Worm (Caenorhabditis elegans) whole organism, mixed stage, embryonic: ENCODE results near the gene srv-6.

ENCODE experiments used
- M03D4.4 ChIP-seq: sonication (generic microtip); optimal IDR thresholded peaks from 2 replicates; lab custom pipeline; 2017; ENCODE audit warnings: mild to moderate bottlenecking, missing genetic modification characterization, missing compliant biosample characterization
- bed-3 ChIP-seq: fragments of 200-800 bp; sonication (Bioruptor generic); optimal IDR thresholded peaks from 3 replicates; lab custom pipeline; 2018; ENCODE audit warnings: mild to moderate bottlenecking, missing genetic modification characterization, moderate library complexity, missing compliant biosample characterization
- ceh-39 ChIP-seq: fragments of 150-350 bp; optimal IDR thresholded peaks from 2 replicates; lab custom pipeline; 2014; ENCODE audit warnings: missing biosample characterization, missing genetic modification characterization
- ceh-43 ChIP-seq: fragments of 200-800 bp; sonication (Bioruptor generic); optimal IDR thresholded peaks from 2 replicates; lab custom pipeline; 2018; ENCODE audit warnings: mild to moderate bottlenecking, missing genetic modification characterization, moderate library complexity, missing compliant biosample characterization
- ces-1 ChIP-seq: fragments of 150-350 bp; optimal IDR thresholded peaks from 2 replicates; lab custom pipeline; 2014; ENCODE audit warnings: missing biosample characterization, missing genetic modification reagents, missing genetic modification characterization
- drap-1 ChIP-seq: fragments of 200-800 bp; sonication (Bioruptor generic); optimal IDR thresholded peaks from 3 replicates; lab custom pipeline; 2018; ENCODE audit warnings: mild to moderate bottlenecking, missing genetic modification characterization, missing compliant biosample characterization
- elt-1 ChIP-seq: sonication (generic microtip); optimal IDR thresholded peaks from 2 replicates; lab custom pipeline; 2017; ENCODE audit warnings: missing genetic modification characterization, mild to moderate bottlenecking, missing compliant biosample characterization, antibody characterized with exemption, moderate library complexity, borderline replicate concordance; ENCODE audit not compliant: insufficient read depth
- flh-1 ChIP-seq: fragments of 200-800 bp; sonication (Bioruptor generic); optimal IDR thresholded peaks from 2 replicates; lab custom pipeline; 2018; ENCODE audit warnings: mild to moderate bottlenecking, missing genetic modification characterization, moderate library complexity, missing compliant biosample characterization
- ham-2 ChIP-seq: fragments of 200-800 bp; sonication (Bioruptor generic); optimal IDR thresholded peaks from 2 replicates; lab custom pipeline; 2018; ENCODE audit warnings: mild to moderate bottlenecking, missing genetic modification characterization, missing compliant biosample characterization
- hlh-1 ChIP-seq: fragments of 150-350 bp; optimal IDR thresholded peaks from 2 replicates; lab custom pipeline; 2014; ENCODE audit warnings: missing biosample characterization, missing genetic modification reagents, missing genetic modification characterization
- lin-32 ChIP-seq: fragments of 200-800 bp; sonication (Bioruptor generic); optimal IDR thresholded peaks from 2 replicates; lab custom pipeline; 2018; ENCODE audit warnings: mild to moderate bottlenecking, missing genetic modification characterization, missing compliant biosample characterization
- lsy-2 ChIP-seq: fragments of 150-350 bp; optimal IDR thresholded peaks from 2 replicates; lab custom pipeline; 2014; ENCODE audit warnings: missing biosample characterization, missing genetic modification characterization
- mab-5 ChIP-seq: fragments of 150-350 bp; optimal IDR thresholded peaks from 2 replicates; lab custom pipeline; 2014; ENCODE audit warnings: missing biosample characterization, missing genetic modification characterization
- mep-1 ChIP-seq: fragments of 150-350 bp; optimal IDR thresholded peaks from 2 replicates; lab custom pipeline; 2017; ENCODE audit warnings: missing biosample characterization, missing genetic modification reagents, missing genetic modification characterization, inconsistent platforms
- mls-2 ChIP-seq: sonication (generic microtip); optimal IDR thresholded peaks from 2 replicates; lab custom pipeline; 2016; ENCODE audit warnings: mild to moderate bottlenecking, missing genetic modification characterization, moderate library complexity, missing compliant biosample characterization
- nhr-12 ChIP-seq: fragments of 150-350 bp; optimal IDR thresholded peaks from 2 replicates; lab custom pipeline; 2014; ENCODE audit warnings: missing biosample characterization, missing genetic modification characterization
- nhr-2 ChIP-seq: fragments of 150-350 bp; optimal IDR thresholded peaks from 2 replicates; lab custom pipeline; 2014; ENCODE audit warnings: missing biosample characterization, missing genetic modification characterization
- nhr-28 ChIP-seq: fragments of 150-350 bp; optimal IDR thresholded peaks from 2 replicates; lab custom pipeline; 2014; ENCODE audit warnings: missing biosample characterization, missing genetic modification characterization
- nhr-76 ChIP-seq: sonication (generic microtip); optimal IDR thresholded peaks from 2 replicates; lab custom pipeline; 2017; ENCODE audit warnings: missing biosample characterization, missing genetic modification characterization
- pha-4 ChIP-seq: fragments of 150-350 bp; optimal IDR thresholded peaks from 2 replicates; lab custom pipeline; 2018; ENCODE audit warnings: missing biosample characterization, missing genetic modification reagents, missing genetic modification characterization
- sem-2 ChIP-seq: fragments of 200-800 bp; sonication (Bioruptor generic); optimal IDR thresholded peaks from 2 replicates; lab custom pipeline; 2018; ENCODE audit warnings: mild to moderate bottlenecking, missing genetic modification characterization, missing compliant biosample characterization
- snpc-4 ChIP-seq: fragments of 150-350 bp; optimal IDR thresholded peaks from 2 replicates; lab custom pipeline; 2014; ENCODE audit warnings: missing biosample characterization, missing genetic modification characterization
- sptf-1 ChIP-seq: sonication (generic microtip); optimal IDR thresholded peaks from 2 replicates; lab custom pipeline; 2017; ENCODE audit warnings: mild to moderate bottlenecking, missing genetic modification characterization, moderate library complexity, missing compliant biosample characterization
- tbx-8 ChIP-seq: fragments of 200-800 bp; sonication (Bioruptor generic); optimal IDR thresholded peaks from 2 replicates; lab custom pipeline; 2018; ENCODE audit warnings: mild to moderate bottlenecking, missing genetic modification characterization, moderate library complexity, missing compliant biosample characterization
- unc-120 ChIP-seq: sonication (generic microtip); optimal IDR thresholded peaks from 2 replicates; lab custom pipeline; 2017; ENCODE audit warnings: missing genetic modification characterization, missing compliant biosample characterization; ENCODE audit not compliant: poor library complexity, severe bottlenecking
- unc-39 ChIP-seq: fragments of 150-350 bp; optimal IDR thresholded peaks from 2 replicates; lab custom pipeline; 2014; ENCODE audit warnings: missing biosample characterization, missing genetic modification characterization
- unc-62 ChIP-seq: fragments of 150-350 bp; optimal IDR thresholded peaks from 2 replicates; lab custom pipeline; 2014; ENCODE audit warnings: missing biosample characterization, missing genetic modification reagents, missing genetic modification characterization
- zip-8 ChIP-seq: fragments of 150-350 bp; optimal IDR thresholded peaks from 2 replicates; lab custom pipeline; 2014; ENCODE audit warnings: missing biosample characterization, missing genetic modification characterization
- ztf-11 ChIP-seq: fragments of 150-350 bp; optimal IDR thresholded peaks from 2 replicates; lab custom pipeline; 2014; ENCODE audit warnings: missing biosample characterization, missing genetic modification characterization

The srv-6 gene

DNA sequence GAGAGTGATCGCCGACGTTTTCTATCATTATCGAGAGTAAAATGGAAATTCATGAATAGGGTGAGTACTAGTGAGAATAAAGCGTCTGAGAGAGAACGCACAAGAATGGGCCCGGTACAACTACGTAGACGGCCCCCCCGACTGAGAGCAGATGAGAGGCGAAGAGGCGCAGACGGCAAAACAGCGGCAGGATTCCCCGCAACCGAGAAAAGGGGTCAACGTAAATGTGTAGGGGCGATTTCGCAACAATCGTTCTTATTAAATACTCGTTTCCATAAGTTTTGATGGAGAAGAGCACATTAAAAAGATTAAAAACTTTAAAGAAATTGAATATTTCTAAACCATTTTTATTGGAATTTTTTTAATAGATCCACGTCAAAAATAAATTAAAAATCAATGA lies 42.2 kb upstream of the srv-6 start:
- TF ChIP-seq elt-1 = no peak
- TF ChIP-seq ces-1 (GFP tag; lab: Kevin White, UChicago) = peak; percentile 30
- no peak for TF ChIP-seq bed-3 (GFP tag; lab: Kevin White, UChicago)

DNA sequence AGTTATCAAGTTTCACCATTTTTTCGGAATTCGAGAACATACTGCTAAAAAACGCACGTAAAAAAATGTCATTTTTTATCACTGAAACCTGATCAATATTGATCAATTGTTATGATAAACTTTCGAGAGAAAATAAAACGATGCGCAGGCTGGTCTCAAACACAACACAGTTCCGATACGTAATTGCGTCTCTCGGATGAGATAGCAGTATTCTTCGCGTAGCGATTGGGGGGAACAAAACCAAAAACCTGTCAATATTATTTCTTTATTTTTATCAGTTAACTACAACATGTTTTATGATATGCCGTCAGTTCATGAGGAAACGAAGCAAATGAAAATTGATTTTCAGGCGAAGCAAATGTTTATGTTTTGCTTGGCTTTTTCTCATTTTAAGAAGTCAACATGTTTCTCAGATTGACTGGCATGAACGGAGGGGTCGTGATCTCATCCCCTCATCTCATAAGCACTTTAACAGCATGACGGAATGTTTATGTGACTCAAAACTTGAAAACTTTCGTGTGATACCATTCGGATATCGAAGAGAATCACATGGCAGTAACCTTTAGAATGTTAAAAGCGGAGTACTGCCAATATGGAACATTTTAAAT lies 41.3 kb upstream of the srv-6 start:
- TF ChIP-seq ceh-39 (tag; lab: Kevin White, UChicago) (no peak), flh-1 (GFP tag; lab: Kevin White, UChicago) (no peak), M03D4.4 (tag; lab: Kevin White, UChicago) (no peak), mls-2 (tag; lab: Kevin White, UChicago) (no peak), nhr-2 (tag; lab: Kevin White, UChicago) (no peak), ztf-11 (tag; lab: Kevin White, UChicago) (no peak), lin-32 (GFP tag; lab: Kevin White, UChicago) (no peak), nhr-76 (tag; lab: Kevin White, UChicago) (no peak), drap-1 (GFP tag; lab: Kevin White, UChicago) (no peak), nhr-12 (tag; lab: Kevin White, UChicago) (no peak), mep-1 (tag; lab: Kevin White, UChicago) (no peak), ces-1 (GFP tag; lab: Kevin White, UChicago) (no peak), sptf-1 (no peak), ham-2 (GFP tag; lab: Kevin White, UChicago) (no peak), lsy-2 (tag; lab: Kevin White, UChicago) (no peak), elt-1 (no peak)

ce11 chrX:4216894-4217293 lies 40.0 kb upstream of the srv-6 start, which contains the start of the genes F20B6.10 and hpk-1:
F20B6.10 (minus strand) TSS chrX:4217196.
hpk-1 (minus strand) TSS chrX:4217290.
- TF ChIP-seq unc-39 (tag; lab: Kevin White, UChicago) (no peak), snpc-4 (tag; lab: Kevin White, UChicago) (no peak), ham-2 (GFP tag; lab: Kevin White, UChicago) (no peak), flh-1 (GFP tag; lab: Kevin White, UChicago) (no peak), sem-2 (no peak), lsy-2 (tag; lab: Kevin White, UChicago) (no peak), ceh-39 (tag; lab: Kevin White, UChicago) (no peak), ztf-11 (tag; lab: Kevin White, UChicago) (no peak), tbx-8 (GFP tag; lab: Kevin White, UChicago) (no peak), unc-120 (no peak), nhr-28 (tag; lab: Kevin White, UChicago) (no peak), hlh-1 (tag; lab: Kevin White, UChicago) (no peak)

DNA sequence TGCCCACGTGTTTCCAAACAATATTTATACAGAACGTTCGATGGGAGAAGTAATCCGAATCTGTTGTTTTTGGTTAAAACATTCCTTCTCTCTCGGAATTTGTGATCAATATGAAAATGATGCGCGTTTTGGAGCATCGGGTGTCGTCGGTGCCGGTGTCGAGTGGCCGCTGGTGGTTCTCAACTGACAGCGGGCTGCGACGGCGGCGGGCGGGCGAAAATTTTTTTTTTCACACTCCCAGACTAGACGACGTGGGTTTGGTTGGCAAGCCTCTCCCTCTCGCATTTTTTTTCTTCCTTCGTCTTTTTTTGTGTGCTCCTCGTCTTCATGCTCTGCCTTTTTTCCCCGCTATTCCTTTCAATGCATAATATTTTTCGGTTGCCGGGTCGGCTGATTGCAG lies 38.7 kb upstream of the srv-6 start, which contains the start of gene W01H2.2:
W01H2.2 (minus strand) TSS at position 285 of the 400 bp plus-strand sequence.
- TF ChIP-seq snpc-4 (tag; lab: Kevin White, UChicago) = no peak
- no peak for TF ChIP-seq tbx-8 (GFP tag; lab: Kevin White, UChicago)
- TF ChIP-seq bed-3 (GFP tag; lab: Kevin White, UChicago) = no peak
- TF ChIP-seq hlh-1 (tag; lab: Kevin White, UChicago) = no peak
- TF ChIP-seq unc-39 (tag; lab: Kevin White, UChicago) = no peak
- TF ChIP-seq mls-2 (tag; lab: Kevin White, UChicago) = no peak
- no peak for TF ChIP-seq pha-4 (tag; lab: Kevin White, UChicago)
- TF ChIP-seq ceh-43 (GFP tag; lab: Kevin White, UChicago) = no peak
- no peak for TF ChIP-seq ceh-39 (tag; lab: Kevin White, UChicago)
- TF ChIP-seq nhr-28 (tag; lab: Kevin White, UChicago) = no peak

DNA sequence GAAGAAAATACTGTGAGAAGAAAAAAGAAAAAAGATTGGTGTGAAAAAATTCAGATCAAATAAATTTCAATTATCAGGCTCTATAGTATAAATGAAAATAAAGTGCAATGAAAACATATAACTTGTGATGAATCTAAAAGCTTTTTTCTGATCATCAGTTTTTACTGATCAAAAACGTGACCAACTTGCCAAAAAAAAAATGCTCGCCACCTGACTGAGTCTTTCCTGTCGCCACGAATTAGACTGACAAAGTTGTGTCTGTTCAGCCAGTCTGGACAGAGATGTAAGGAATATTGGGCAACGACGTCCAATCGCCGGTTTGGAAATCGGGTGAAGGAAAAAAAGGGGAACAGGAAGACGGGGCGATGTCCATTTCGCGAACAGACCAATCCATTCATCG lies 37.4 kb upstream of the srv-6 start:
- TF ChIP-seq ztf-11 (tag; lab: Kevin White, UChicago) = no peak
- TF ChIP-seq nhr-28 (tag; lab: Kevin White, UChicago) = no peak
- no peak for TF ChIP-seq bed-3 (GFP tag; lab: Kevin White, UChicago)
- no peak for TF ChIP-seq unc-62 (GFP tag; lab: Kevin White, UChicago)
- TF ChIP-seq M03D4.4 (tag; lab: Kevin White, UChicago) = no peak
- TF ChIP-seq zip-8 = no peak
- TF ChIP-seq lin-32 (GFP tag; lab: Kevin White, UChicago) = no peak
- TF ChIP-seq nhr-2 (tag; lab: Kevin White, UChicago) = no peak
- no peak for TF ChIP-seq nhr-76 (tag; lab: Kevin White, UChicago)
- no peak for TF ChIP-seq mab-5 (tag; lab: Kevin White, UChicago)
- no peak for TF ChIP-seq ham-2 (GFP tag; lab: Kevin White, UChicago)
- TF ChIP-seq snpc-4 (tag; lab: Kevin White, UChicago) = no peak
- no peak for TF ChIP-seq tbx-8 (GFP tag; lab: Kevin White, UChicago)
- no peak for TF ChIP-seq ces-1 (GFP tag; lab: Kevin White, UChicago)
